Fruit fly (Drosophila melanogaster) whole organism, embryonic: ENCODE results near the gene Met75Cb.
"Not testable (repeated sequence)": the region's sequence is repeated elsewhere in the genome, so short reads cannot be mapped to it uniquely, and the experiment has no call there.

ENCODE experiments used
- Abd-B ChIP-seq: fragments of 200-800 bp; sonication (Bioruptor generic); optimal IDR thresholded peaks from 2 replicates; lab custom pipeline; 2018; ENCODE audit warnings: missing biosample characterization, mild to moderate bottlenecking, missing genetic modification characterization, moderate library complexity
- CG14014 ChIP-seq: fragments of 200-800 bp; sonication (Bioruptor generic); IDR thresholded peaks from 2 replicates; pipeline ENCODE4 v1.3.6; 2022; ENCODE audit warnings: missing biosample characterization, missing genetic modification characterization
- CoRest ChIP-seq: fragments of 200-800 bp; sonication (Bioruptor generic); optimal IDR thresholded peaks from 3 replicates; lab custom pipeline; 2018; ENCODE audit warnings: missing biosample characterization, mild to moderate bottlenecking, missing genetic modification characterization, moderate library complexity
- Ravus ChIP-seq: fragments of 200-800 bp; sonication (Bioruptor generic); IDR thresholded peaks from 2 replicates; pipeline ENCODE4 v1.3.6; 2022; ENCODE audit warnings: missing biosample characterization, missing genetic modification characterization
- ems ChIP-seq: fragments of 200-800 bp; sonication (Bioruptor generic); optimal IDR thresholded peaks from 3 replicates; lab custom pipeline; 2016; ENCODE audit warnings: missing biosample characterization, missing genetic modification characterization
- h ChIP-seq: fragments of >200 bp; optimal IDR thresholded peaks from 2 replicates; lab custom pipeline; 2017
- twi ChIP-seq: fragments of 200-800 bp; optimal IDR thresholded peaks from 2 replicates; lab custom pipeline; 2019; ENCODE audit warnings: missing biosample characterization, mild to moderate bottlenecking, missing genetic modification characterization, moderate library complexity

DNA sequence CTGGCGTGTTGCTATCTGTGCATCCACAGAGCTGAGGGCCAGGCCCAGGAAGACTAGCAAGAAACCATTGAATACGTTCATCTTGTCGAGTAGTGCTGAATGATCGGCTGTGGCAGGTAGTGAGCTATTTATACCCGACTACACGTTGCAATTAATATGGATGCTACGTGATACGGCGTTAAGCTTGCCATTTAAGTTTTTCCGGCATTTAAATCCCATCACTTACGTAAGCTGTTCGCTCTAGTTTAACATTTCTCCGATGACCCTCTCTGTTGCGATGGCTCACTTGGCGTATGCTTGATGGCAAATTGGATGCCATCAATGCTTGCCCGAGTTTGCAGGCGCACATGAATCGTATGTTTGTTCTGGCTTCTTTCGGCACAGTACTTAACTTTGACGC is at the start of gene Met75Cb:
- TF ChIP-seq ems (GFP tag; lab: Kevin White, UChicago); Abd-B; twi (tag; lab: Kevin White, UChicago); CG14014 (GFP tag; lab: Robert Waterston, UW); CoRest (tag; lab: Kevin White, UChicago); Ravus (GFP tag; lab: Robert Waterston, UW); h: not testable (repeated sequence)
